Worm (Caenorhabditis elegans) whole organism, early embryonic: ENCODE data around the gene srh-193.

Experiments
- flt-1 ChIP-seq: fragments of 200-800 bp; sonication (Bioruptor generic); IDR thresholded peaks from 2 replicates; pipeline ENCODE4 v1.3.6; 2022; ENCODE audit warnings: missing genetic modification characterization, missing compliant biosample characterization
- hnd-1 ChIP-seq: sonication (generic microtip); optimal IDR thresholded peaks from 2 replicates; lab custom pipeline; 2016; ENCODE audit warnings: missing genetic modification characterization, missing compliant biosample characterization
- tbx-11 ChIP-seq: fragments of 200-800 bp; sonication (Bioruptor generic); IDR thresholded peaks from 2 replicates; pipeline ENCODE4 v1.3.6; 2022; ENCODE audit warnings: missing genetic modification characterization, missing compliant biosample characterization

DNA sequence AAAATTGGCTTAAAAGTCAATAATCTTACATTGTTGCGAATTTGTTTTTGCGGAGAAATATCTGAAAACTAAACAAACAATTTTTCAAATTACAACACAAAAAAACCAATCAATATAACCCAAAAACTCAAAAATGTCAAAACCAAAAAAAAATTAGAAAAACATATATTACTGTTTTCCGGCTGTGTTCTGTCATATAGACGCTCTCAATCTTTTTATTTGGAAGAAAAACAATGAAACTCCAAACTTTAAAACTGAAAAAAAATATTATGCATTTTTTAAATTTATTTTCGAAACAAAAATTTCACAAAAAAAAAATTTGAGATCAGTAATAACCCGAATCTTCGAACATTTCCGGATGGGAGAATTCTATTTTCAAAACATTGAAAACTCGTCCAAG, 32.7 kb upstream of the srh-193 start, which contains the start of gene R02D1.2:
- TF ChIP-seq hnd-1 (tag; lab: Kevin White, UChicago) (no peak), tbx-11 (no peak), flt-1 (GFP tag; lab: Robert Waterston, UW) (no peak)
